Worm (Caenorhabditis elegans) whole organism, L3 larva: ENCODE measurements around the gene F59B8.1.

Source experiments
- elt-2 ChIP-seq: sonication (generic microtip); optimal IDR thresholded peaks from 2 replicates; lab custom pipeline; 2016; ENCODE audit warnings: missing genetic modification reagents, mild to moderate bottlenecking, missing genetic modification characterization, missing compliant biosample characterization
- fos-1 ChIP-seq: fragments of 150-350 bp; optimal IDR thresholded peaks from 2 replicates; lab custom pipeline; 2014; ENCODE audit warnings: missing biosample characterization, missing genetic modification characterization
- nfya-1 ChIP-seq: sonication (generic microtip); optimal IDR thresholded peaks from 2 replicates; lab custom pipeline; 2017; ENCODE audit warnings: missing genetic modification characterization, mild to moderate bottlenecking, missing compliant biosample characterization, antibody characterized with exemption, moderate library complexity; ENCODE audit not compliant: insufficient read depth
- nhr-23 ChIP-seq: fragments of 150-350 bp; optimal IDR thresholded peaks from 2 replicates; lab custom pipeline; 2014; ENCODE audit warnings: missing biosample characterization, missing genetic modification reagents, missing genetic modification characterization
- nhr-67 ChIP-seq: fragments of 150-350 bp; optimal IDR thresholded peaks from 2 replicates; lab custom pipeline; 2014; ENCODE audit warnings: missing biosample characterization, missing genetic modification characterization
- unc-62 ChIP-seq: fragments of 150-350 bp; sonication (generic microtip); optimal IDR thresholded peaks from 4 replicates; lab custom pipeline; 2014; ENCODE audit warnings: missing biosample characterization, missing genetic modification reagents, missing genetic modification characterization
- ztf-4 ChIP-seq: fragments of 150-350 bp; optimal IDR thresholded peaks from 2 replicates; lab custom pipeline; 2014; ENCODE audit warnings: missing biosample characterization, missing genetic modification characterization

- TF ChIP-seq nfya-1 (tag; lab: Kevin White, UChicago) (no peak), elt-2 (tag; lab: Kevin White, UChicago) (no peak), unc-62 (GFP tag; lab: Kevin White, UChicago) (no peak), nhr-23 (no peak), fos-1 (tag; lab: Kevin White, UChicago) (no peak), ztf-4 (tag; lab: Kevin White, UChicago) (no peak), nhr-67 (tag; lab: Kevin White, UChicago) (no peak)
Measured at ce11 chrIV:9397278-9397677, 30.8 kb upstream of the F59B8.1 start, which contains the start of gene F56D5.3.
